Fruit fly (Drosophila melanogaster) whole organism, embryonic: Measurements from ENCODE around the gene CG3556.

Experiments
- ATbp ChIP-seq: fragments of 200-800 bp; sonication (Bioruptor generic); optimal IDR thresholded peaks from 2 replicates; lab custom pipeline; 2017; ENCODE audit warnings: missing biosample characterization, mild to moderate bottlenecking, missing genetic modification characterization, missing genetic modification reagents
- Bdp1 ChIP-seq: fragments of 200-800 bp; sonication (Bioruptor generic); optimal IDR thresholded peaks from 3 replicates; lab custom pipeline; 2016; ENCODE audit warnings: missing biosample characterization, missing genetic modification characterization
- CG10209 ChIP-seq: fragments of 200-800 bp; sonication (Bioruptor generic); optimal IDR thresholded peaks from 3 replicates; lab custom pipeline; 2017; ENCODE audit warnings: missing biosample characterization, mild to moderate bottlenecking, missing genetic modification characterization, missing genetic modification reagents
- CG1024 ChIP-seq: fragments of 200-800 bp; sonication (Bioruptor generic); IDR thresholded peaks from 2 replicates; pipeline ENCODE4 v1.3.6; 2022; ENCODE audit warnings: missing biosample characterization, missing genetic modification characterization
- CG10267 ChIP-seq: fragments of 200-800 bp; sonication (Bioruptor generic); optimal IDR thresholded peaks from 2 replicates; lab custom pipeline; 2018; ENCODE audit warnings: missing biosample characterization, mild to moderate bottlenecking, missing genetic modification characterization, moderate library complexity
- CG12219 ChIP-seq: fragments of 200-800 bp; sonication (Bioruptor generic); optimal IDR thresholded peaks from 3 replicates; lab custom pipeline; 2018; ENCODE audit warnings: missing biosample characterization, mild to moderate bottlenecking, missing genetic modification characterization
- CG1529 ChIP-seq: fragments of 200-800 bp; sonication (Bioruptor generic); optimal IDR thresholded peaks from 3 replicates; lab custom pipeline; 2018; ENCODE audit warnings: missing biosample characterization, missing genetic modification characterization
- CG17361 ChIP-seq: fragments of 200-800 bp; sonication (Bioruptor generic); IDR thresholded peaks from 3 replicates; pipeline ENCODE4 v1.3.6; 2022; ENCODE audit warnings: missing biosample characterization, missing genetic modification characterization
- CG18476 ChIP-seq: fragments of 200-800 bp; sonication (Bioruptor generic); optimal IDR thresholded peaks from 2 replicates; lab custom pipeline; 2016; ENCODE audit warnings: missing biosample characterization, mild to moderate bottlenecking, missing genetic modification characterization
- CG2199 ChIP-seq: fragments of 200-800 bp; sonication (Bioruptor generic); IDR thresholded peaks from 3 replicates; pipeline ENCODE4 v1.3.6; 2022; ENCODE audit warnings: missing biosample characterization, missing genetic modification characterization
- CG2875 ChIP-seq: fragments of 200-800 bp; sonication (Bioruptor generic); optimal IDR thresholded peaks from 2 replicates; lab custom pipeline; 2017; ENCODE audit warnings: missing biosample characterization, mild to moderate bottlenecking, missing genetic modification characterization, missing genetic modification reagents
- CG4328 ChIP-seq: fragments of 200-800 bp; sonication (Bioruptor generic); optimal IDR thresholded peaks from 3 replicates; lab custom pipeline; 2017; ENCODE audit warnings: missing biosample characterization, missing genetic modification reagents, missing genetic modification characterization
- CG4854 ChIP-seq: fragments of 200-800 bp; sonication (Bioruptor generic); optimal IDR thresholded peaks from 2 replicates; lab custom pipeline; 2016; ENCODE audit warnings: missing biosample characterization, missing genetic modification characterization, inconsistent platforms
- CG6272 ChIP-seq: fragments of 200-800 bp; sonication (Bioruptor generic); IDR thresholded peaks from 2 replicates; pipeline ENCODE4 v1.3.6; 2022; ENCODE audit warnings: missing biosample characterization, missing genetic modification characterization
- CG6854 ChIP-seq: fragments of 200-800 bp; sonication (Bioruptor generic); optimal IDR thresholded peaks from 3 replicates; lab custom pipeline; 2017; ENCODE audit warnings: missing biosample characterization, mild to moderate bottlenecking, missing genetic modification characterization
- CG7745 ChIP-seq: fragments of 200-800 bp; sonication (Bioruptor generic); optimal IDR thresholded peaks from 2 replicates; lab custom pipeline; 2018; ENCODE audit warnings: missing biosample characterization, mild to moderate bottlenecking, missing genetic modification characterization, moderate library complexity
- CG9609 ChIP-seq: fragments of 200-800 bp; sonication (Bioruptor generic); optimal IDR thresholded peaks from 3 replicates; lab custom pipeline; 2016; ENCODE audit warnings: missing biosample characterization, missing genetic modification characterization
- CG9876 ChIP-seq: fragments of 200-800 bp; sonication (Bioruptor generic); optimal IDR thresholded peaks from 2 replicates; lab custom pipeline; 2016; ENCODE audit warnings: missing biosample characterization, missing genetic modification characterization
- CG9932 ChIP-seq: fragments of 200-800 bp; sonication (Bioruptor generic); IDR thresholded peaks from 2 replicates; pipeline ENCODE4 v1.3.6; 2022; ENCODE audit warnings: missing biosample characterization, missing genetic modification characterization
- Dll ChIP-seq: fragments of 200-800 bp; sonication (Bioruptor generic); IDR thresholded peaks from 4 replicates; pipeline ENCODE4 v1.3.6; 2022; ENCODE audit warnings: missing biosample characterization, missing genetic modification characterization; ENCODE audit not compliant: partially characterized antibody
- Hand ChIP-seq: fragments of 200-800 bp; sonication (Bioruptor generic); optimal IDR thresholded peaks from 2 replicates; lab custom pipeline; 2017; ENCODE audit warnings: mild to moderate bottlenecking, missing biosample characterization, missing genetic modification reagents, missing genetic modification characterization
- Hr3 ChIP-seq: fragments of 200-800 bp; sonication (Bioruptor generic); optimal IDR thresholded peaks from 3 replicates; lab custom pipeline; 2016; ENCODE audit warnings: missing biosample characterization, missing genetic modification characterization
- Hsf ChIP-seq: fragments of 200-800 bp; sonication (Bioruptor generic); optimal IDR thresholded peaks from 3 replicates; lab custom pipeline; 2016; ENCODE audit warnings: missing biosample characterization, missing genetic modification characterization
- Med ChIP-seq: fragments of 200-800 bp; sonication (Bioruptor generic); peaks from one replicate; lab custom pipeline; 2016; ENCODE audit warnings: missing biosample characterization, missing genetic modification characterization, mild to moderate bottlenecking, inconsistent platforms, moderate library complexity
- Nf-YB ChIP-seq: fragments of 200-800 bp; sonication (Bioruptor generic); optimal IDR thresholded peaks from 3 replicates; lab custom pipeline; 2019; ENCODE audit warnings: missing biosample characterization, mild to moderate bottlenecking, missing genetic modification characterization, moderate library complexity
- Oaz ChIP-seq: fragments of 200-800 bp; sonication (Bioruptor generic); IDR thresholded peaks from 2 replicates; pipeline ENCODE4 v1.3.6; 2022; ENCODE audit warnings: missing biosample characterization, missing genetic modification characterization
- Pdp1 ChIP-seq, 2 experiments: fragments of 200-800 bp; sonication (Bioruptor generic); optimal IDR thresholded peaks; 3 replicates each; lab custom pipeline; 2016; ENCODE audit warnings: missing biosample characterization in 2 of 2, missing genetic modification characterization in 2 of 2, mild to moderate bottlenecking in 1 of 2, moderate library complexity in 1 of 2
- Ptx1 ChIP-seq: fragments of 200-800 bp; sonication (Bioruptor generic); IDR thresholded peaks from 2 replicates; pipeline ENCODE4 v1.3.6; 2022; ENCODE audit warnings: missing biosample characterization, missing genetic modification characterization
- Sry-β ChIP-seq: fragments of 200-800 bp; sonication (Bioruptor generic); optimal IDR thresholded peaks from 2 replicates; lab custom pipeline; 2018; ENCODE audit warnings: missing biosample characterization, mild to moderate bottlenecking, missing genetic modification characterization, moderate library complexity
- Sry-δ ChIP-seq: fragments of 200-800 bp; sonication (Bioruptor generic); optimal IDR thresholded peaks from 2 replicates; lab custom pipeline; 2016; ENCODE audit warnings: missing biosample characterization, missing genetic modification characterization
- Tbp ChIP-seq: fragments of >200 bp; optimal IDR thresholded peaks from 2 replicates; lab custom pipeline; 2018; ENCODE audit warnings: missing biosample characterization, missing genetic modification characterization
- Usf ChIP-seq: fragments of 200-800 bp; sonication (Bioruptor generic); optimal IDR thresholded peaks from 2 replicates; lab custom pipeline; 2017; ENCODE audit warnings: missing genotype, missing biosample characterization, missing genetic modification characterization
- Xrp1 ChIP-seq: fragments of 200-800 bp; sonication (Bioruptor generic); IDR thresholded peaks from 2 replicates; pipeline ENCODE4 v1.3.6; 2022; ENCODE audit warnings: missing biosample characterization, missing genetic modification characterization
- ato ChIP-seq: fragments of 200-800 bp; sonication (Bioruptor generic); IDR thresholded peaks from 2 replicates; pipeline ENCODE4 v1.3.6; 2022; ENCODE audit warnings: missing biosample characterization, missing genetic modification characterization; ENCODE audit not compliant: partially characterized antibody
- caup ChIP-seq: fragments of 200-800 bp; sonication (Bioruptor generic); optimal IDR thresholded peaks from 3 replicates; lab custom pipeline; 2017; ENCODE audit warnings: missing biosample characterization, mild to moderate bottlenecking, missing genetic modification characterization, moderate library complexity; ENCODE audit not compliant: severe bottlenecking
- chif ChIP-seq, 2 experiments: fragments of 200-800 bp; sonication (Bioruptor generic); optimal IDR thresholded peaks; 3 replicates each; lab custom pipeline; 2016; ENCODE audit warnings: missing biosample characterization in 2 of 2, missing genetic modification characterization in 2 of 2
- da ChIP-seq: fragments of 200-800 bp; sonication (Bioruptor generic); optimal IDR thresholded peaks from 2 replicates; lab custom pipeline; 2016; ENCODE audit warnings: missing biosample characterization, missing genetic modification characterization
- fd64A ChIP-seq: fragments of 200-800 bp; sonication (Bioruptor generic); optimal IDR thresholded peaks from 3 replicates; lab custom pipeline; 2018; ENCODE audit warnings: missing biosample characterization, mild to moderate bottlenecking, missing genetic modification characterization
- gcm2 ChIP-seq: fragments of 200-800 bp; sonication (Bioruptor generic); optimal IDR thresholded peaks from 2 replicates; lab custom pipeline; 2016; ENCODE audit warnings: missing biosample characterization, missing genetic modification characterization
- hb ChIP-seq: fragments of 200-800 bp; sonication (Bioruptor generic); IDR thresholded peaks from 3 replicates; pipeline ENCODE4 v1.3.6; 2022; ENCODE audit warnings: missing biosample characterization, missing genetic modification characterization; ENCODE audit not compliant: partially characterized antibody
- nau ChIP-seq: fragments of 200-800 bp; sonication (Bioruptor generic); optimal IDR thresholded peaks from 3 replicates; lab custom pipeline; 2017; ENCODE audit warnings: missing biosample characterization, mild to moderate bottlenecking, missing genetic modification characterization, missing genetic modification reagents
- pan ChIP-seq, 4 experiments: fragments of >200 bp in 3 of 4; fragments of 200-800 bp in 1 of 4; sonication (Bioruptor generic) in 1 of 4; optimal IDR thresholded peaks in 3 of 4; IDR thresholded peaks in 1 of 4; 2 replicates each; pipeline versions ENCODE4 v1.3.6 to Lab custom; 2017 to 2022; ENCODE audit warnings: missing biosample characterization in 2 of 4, missing genetic modification characterization in 2 of 4, mixed read lengths in 1 of 4
- pfk ChIP-seq: fragments of 200-800 bp; sonication (Bioruptor generic); optimal IDR thresholded peaks from 2 replicates; lab custom pipeline; 2018; ENCODE audit warnings: missing biosample characterization, mild to moderate bottlenecking, missing genetic modification characterization, moderate library complexity
- ro ChIP-seq: fragments of 200-800 bp; sonication (Bioruptor generic); IDR thresholded peaks from 2 replicates; pipeline ENCODE4 v1.3.6; 2022; ENCODE audit warnings: missing biosample characterization, missing genetic modification characterization
- sens ChIP-seq: fragments of 200-800 bp; sonication (Bioruptor generic); peaks from one replicate; lab custom pipeline; 2016; ENCODE audit warnings: missing biosample characterization, missing genetic modification characterization
- ssp ChIP-seq: fragments of 200-800 bp; sonication (Bioruptor generic); IDR thresholded peaks from 2 replicates; pipeline ENCODE4 v1.3.6; 2022; ENCODE audit warnings: missing biosample characterization, missing genetic modification characterization
- stwl ChIP-seq: fragments of 200-800 bp; sonication (Bioruptor generic); optimal IDR thresholded peaks from 3 replicates; lab custom pipeline; 2018; ENCODE audit warnings: missing biosample characterization, mild to moderate bottlenecking, missing genetic modification characterization, moderate library complexity
- tio ChIP-seq: fragments of 200-800 bp; sonication (Bioruptor generic); optimal IDR thresholded peaks from 2 replicates; lab custom pipeline; 2017; ENCODE audit warnings: missing biosample characterization, missing genetic modification characterization, inconsistent platforms
- tna ChIP-seq: fragments of 200-800 bp; sonication (Bioruptor generic); IDR thresholded peaks from 2 replicates; pipeline ENCODE4 v1.3.6; 2022; ENCODE audit warnings: missing biosample characterization, missing genetic modification characterization; ENCODE audit not compliant: partially characterized antibody
- toy ChIP-seq: fragments of 200-800 bp; sonication (Bioruptor generic); IDR thresholded peaks from 2 replicates; pipeline ENCODE4 v1.3.6; 2022; ENCODE audit warnings: missing biosample characterization, missing genetic modification characterization
- tx ChIP-seq: fragments of 200-800 bp; sonication (Bioruptor generic); optimal IDR thresholded peaks from 2 replicates; lab custom pipeline; 2016; ENCODE audit warnings: missing biosample characterization, missing genetic modification characterization

The CG3556 gene

dm6 chrX:4540430-4540932, 10.4 kb downstream of the CG3556 start, which contains the start of the genes rb and CHOp24 (continued):
- peak; percentile 13 for TF ChIP-seq Nf-YB (GFP tag; lab: Kevin White, UChicago)
- no peak for TF ChIP-seq pan (optimal IDR thresholded peaks at IDR 0.05; lab: Kevin White, UChicago)
- TF ChIP-seq pan (GFP tag; optimal IDR thresholded peaks at IDR 0.05 in 1 of 2, IDR thresholded peaks at IDR 0.05 in 1 of 2), result no peak
- TF ChIP-seq Usf (GFP tag; lab: Kevin White, UChicago), result no peak
- peak; percentile 95 for TF ChIP-seq Dll (GFP tag; lab: Robert Waterston, UW)
- 0 out of 2 replicates have a peak, but pooled peaks have one; percentile 13 for TF ChIP-seq CG6272 (GFP tag; lab: Robert Waterston, UW)
- TF ChIP-seq tio (GFP tag; lab: Kevin White, UChicago), result no peak
- TF ChIP-seq tna, result peak; percentile 95
- TF ChIP-seq CG9932, result peak; percentile 52
- no peak for TF ChIP-seq CG2199 (GFP tag; lab: Robert Waterston, UW)
- no peak for TF ChIP-seq Hr3
- no peak for TF ChIP-seq Sry-β (GFP tag; lab: Kevin White, UChicago)
- TF ChIP-seq ro (GFP tag; lab: Robert Waterston, UW), result no peak
- no peak for TF ChIP-seq CG12219
- TF ChIP-seq hb (GFP tag; lab: Robert Waterston, UW), result peak; percentile 97
- TF ChIP-seq tx (GFP tag; lab: Kevin White, UChicago), result no peak
- no peak for TF ChIP-seq CG10209 (GFP tag; lab: Kevin White, UChicago)
- TF ChIP-seq da, result no peak
- no peak for TF ChIP-seq CG6854 (GFP tag; lab: Kevin White, UChicago)
- no peak for TF ChIP-seq Bdp1 (GFP tag; lab: Kevin White, UChicago)
- TF ChIP-seq CG18476 (GFP tag; lab: Kevin White, UChicago), result no peak
- no peak for TF ChIP-seq CG9876 (GFP tag; lab: Kevin White, UChicago)
- no peak for TF ChIP-seq fd64A (GFP tag; lab: Kevin White, UChicago)
- TF ChIP-seq Tbp (GFP tag; lab: Kevin White, UChicago), result no peak
- peak; percentile 33; the same call in 1 of the 2 replicates for TF ChIP-seq Ptx1 (GFP tag; lab: Robert Waterston, UW)
- TF ChIP-seq gcm2, result no peak

DNA sequence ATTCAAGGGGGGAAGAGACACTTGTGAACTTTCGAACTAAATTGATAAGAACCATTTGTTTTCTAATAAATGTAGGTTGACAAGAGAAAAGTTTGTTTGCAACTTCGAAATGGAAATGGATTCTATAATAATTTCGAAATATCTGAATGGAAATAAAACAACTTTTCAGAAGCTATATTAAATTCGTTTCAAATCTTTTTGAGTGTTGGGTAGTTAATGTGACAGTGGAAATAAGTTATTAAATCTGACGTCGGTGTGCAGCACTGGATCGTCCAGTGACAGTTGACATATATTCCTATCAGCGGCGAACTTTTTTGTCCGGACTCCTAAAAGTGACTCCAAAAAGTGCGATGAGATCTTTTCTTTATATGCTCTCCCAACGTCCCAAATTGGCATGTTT, 12.3 kb downstream of the CG3556 start, which contains the start of gene CG3568:
Gene CG3568, plus strand, starts transcription at position 278 of the 400 bp plus-strand sequence.
- TF ChIP-seq sens (GFP tag; lab: Kevin White, UChicago), result peak; percentile 70
- no peak for TF ChIP-seq CG1529 (GFP tag; lab: Kevin White, UChicago)
- no peak for TF ChIP-seq ATbp (GFP tag; lab: Kevin White, UChicago)
- TF ChIP-seq pfk (GFP tag; lab: Kevin White, UChicago), result no peak
- no peak for TF ChIP-seq ato (GFP tag; lab: Robert Waterston, UW)
- no peak for TF ChIP-seq CG4328 (GFP tag; lab: Kevin White, UChicago)
- no peak for TF ChIP-seq CG7745 (tag; lab: Kevin White, UChicago)
- no peak for TF ChIP-seq toy
- TF ChIP-seq Hand (GFP tag; lab: Kevin White, UChicago), result no peak
- TF ChIP-seq nau, result no peak
- no peak for TF ChIP-seq caup (GFP tag; lab: Kevin White, UChicago)
- TF ChIP-seq CG1024 (GFP tag; lab: Robert Waterston, UW), result no peak
- TF ChIP-seq CG9609 (GFP tag; lab: Kevin White, UChicago), result no peak
- TF ChIP-seq ssp, result peak; percentile 50; the same call in 1 of the 2 replicates
- no peak for TF ChIP-seq CG2875 (GFP tag; lab: Kevin White, UChicago)
- TF ChIP-seq Sry-δ (GFP tag; lab: Kevin White, UChicago), result no peak
- no peak for TF ChIP-seq Pdp1 (GFP tag; optimal IDR thresholded peaks at IDR 0.05; lab: Kevin White, UChicago)
- no peak for TF ChIP-seq chif (GFP tag; optimal IDR thresholded peaks at IDR 0.05; lab: Kevin White, UChicago)
- TF ChIP-seq Hsf (GFP tag; lab: Kevin White, UChicago), result no peak
- peak; percentile 57 for TF ChIP-seq CG10267 (tag; lab: Kevin White, UChicago)
- TF ChIP-seq Med, result peak; percentile 34
- TF ChIP-seq CG17361, result no peak
- TF ChIP-seq CG4854, result no peak
- TF ChIP-seq stwl (tag; lab: Kevin White, UChicago), result peak; percentile 65
- TF ChIP-seq Xrp1 (GFP tag; lab: Robert Waterston, UW), result no peak
- no peak for TF ChIP-seq Oaz (GFP tag; lab: Robert Waterston, UW)
